Fruit fly (Drosophila melanogaster) Kc167 (cell line): ENCODE results near the gene Ranbp21.

Experiments used
- Myc ChIP-seq: fragments of >200 bp; optimal IDR thresholded peaks from 2 replicates; lab custom pipeline; 2017; ENCODE audit warnings: missing external identifiers
- Sin3A ChIP-seq: fragments of >200 bp; optimal IDR thresholded peaks from 2 replicates; lab custom pipeline; 2018; ENCODE audit warnings: missing external identifiers
- h ChIP-seq: fragments of >200 bp; optimal IDR thresholded peaks from 3 replicates; lab custom pipeline; 2018; ENCODE audit warnings: missing external identifiers
- insv ChIP-seq: fragments of >200 bp; optimal IDR thresholded peaks from 3 replicates; lab custom pipeline; 2018; ENCODE audit warnings: missing external identifiers
- psq ChIP-seq: fragments of >200 bp; optimal IDR thresholded peaks from 2 replicates; lab custom pipeline; 2017; ENCODE audit warnings: missing external identifiers
- ttk ChIP-seq: sonication (Bioruptor generic); optimal IDR thresholded peaks from 2 replicates; lab custom pipeline; 2017; ENCODE audit warnings: missing external identifiers

Gene Ranbp21

DNA sequence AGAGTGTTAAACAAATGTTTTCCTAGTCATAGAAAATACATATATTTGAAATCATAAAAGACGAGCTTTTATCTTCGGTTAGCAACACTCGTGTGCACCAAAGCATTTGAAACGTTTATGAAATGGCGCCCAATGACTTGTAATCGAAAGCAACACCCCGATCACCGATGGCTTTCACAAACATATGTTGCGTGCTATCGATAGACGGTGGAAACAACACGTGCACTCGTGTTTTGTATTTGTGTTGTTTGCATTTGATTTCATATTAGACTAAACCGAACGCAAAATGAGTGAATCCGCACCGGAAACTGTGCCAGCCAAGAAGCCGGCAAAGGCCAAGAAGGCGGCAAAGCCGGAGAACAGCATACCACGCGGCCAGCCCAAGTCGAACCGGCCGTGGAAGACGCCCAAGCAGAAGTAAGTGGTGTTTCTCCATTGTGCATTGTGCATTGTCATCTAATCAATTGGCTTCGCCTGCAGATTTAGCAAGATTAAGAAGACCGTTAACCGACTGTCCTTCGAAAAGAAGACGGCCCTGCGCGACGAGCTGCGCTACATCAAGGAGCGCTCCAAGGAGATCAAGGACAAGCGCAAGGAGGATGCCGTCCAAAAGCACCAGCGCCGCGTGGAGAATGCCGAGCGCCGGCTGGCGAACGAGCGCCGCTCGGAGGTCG, 35.9 kb downstream of the Ranbp21 start, which contains the start of gene CG14210:
TSS of gene CG14210 (plus strand) at position 207 of the 674 bp plus-strand sequence.
- TF ChIP-seq Myc (lab: Kevin White, UChicago) (no peak), psq (lab: Kevin White, UChicago) (no peak), h (lab: Kevin White, UChicago) (no peak), insv (lab: Kevin White, UChicago) (no peak), ttk (lab: Kevin White, UChicago) (no peak), Sin3A (lab: Kevin White, UChicago) (no peak)

DNA sequence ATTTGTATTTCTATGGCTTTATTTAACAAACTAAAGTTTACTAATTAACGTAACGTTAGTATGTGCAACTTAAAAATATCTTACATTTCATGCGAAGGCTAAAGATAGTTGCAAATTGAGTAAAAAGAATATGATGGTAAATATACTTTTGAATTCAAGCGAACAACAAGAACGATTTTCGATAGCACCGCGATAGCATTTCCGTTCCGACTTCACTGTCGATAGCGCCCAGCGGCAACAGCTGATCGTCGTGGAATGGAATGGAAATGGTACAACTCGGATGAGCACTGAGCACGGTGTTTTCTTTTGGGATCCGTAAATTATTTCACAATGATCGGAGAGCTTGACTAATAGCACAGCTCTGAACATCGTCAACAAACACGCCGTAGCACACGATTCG, 38.6 kb downstream of the Ranbp21 start:
- TF ChIP-seq ttk (lab: Kevin White, UChicago) (no peak), psq (lab: Kevin White, UChicago) (no peak), insv (lab: Kevin White, UChicago) (no peak), Myc (lab: Kevin White, UChicago) (no peak), h (lab: Kevin White, UChicago) (no peak), Sin3A (lab: Kevin White, UChicago) (no peak)

- TF ChIP-seq Sin3A (lab: Kevin White, UChicago) (no peak), ttk (lab: Kevin White, UChicago) (no peak), psq (lab: Kevin White, UChicago) (no peak), insv (lab: Kevin White, UChicago) (no peak), Myc (lab: Kevin White, UChicago) (no peak), h (lab: Kevin White, UChicago) (no peak)
Observed at dm6 chrX:19611226-19611625, 40.8 kb downstream of the Ranbp21 start, which contains the start of the genes Shawn and Tyler. Gene Shawn, plus strand, starts transcription at chrX:19611526. Gene Tyler, plus strand, starts transcription at chrX:19611526.

- TF ChIP-seq ttk (lab: Kevin White, UChicago) (no peak), Sin3A (lab: Kevin White, UChicago) (no peak)
Observed at dm6 chrX:19608042-19608609, 43.9 kb downstream of the Ranbp21 start.

DNA sequence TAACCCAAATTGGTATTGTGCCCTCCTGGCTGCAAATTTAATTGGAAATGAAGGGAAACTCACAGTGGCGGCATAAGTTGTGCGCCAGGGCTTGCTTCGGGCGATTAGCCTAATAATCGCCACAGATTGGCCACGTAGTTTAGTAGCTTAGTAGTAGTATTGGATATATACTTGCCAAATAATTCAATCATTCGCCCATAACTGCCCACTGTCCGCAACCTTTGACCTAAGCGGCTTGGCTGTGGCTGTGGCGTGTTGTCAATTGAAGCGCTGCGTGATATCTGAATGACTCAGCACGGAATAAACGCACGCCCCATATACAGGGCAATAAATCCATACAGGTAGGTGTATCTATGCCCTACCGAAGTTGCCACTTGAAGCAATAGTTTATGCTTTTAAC, 45.1 kb downstream of the Ranbp21 start:
- no peak for TF ChIP-seq h (lab: Kevin White, UChicago)
- TF ChIP-seq Sin3A (lab: Kevin White, UChicago) = no peak
- TF ChIP-seq ttk (lab: Kevin White, UChicago) = no peak
- no peak for TF ChIP-seq insv (lab: Kevin White, UChicago)
- no peak for TF ChIP-seq Myc (lab: Kevin White, UChicago)
- TF ChIP-seq psq (lab: Kevin White, UChicago) = no peak

dm6 chrX:19606558-19606957, 45.5 kb downstream of the Ranbp21 start:
- TF ChIP-seq psq (lab: Kevin White, UChicago) (no peak), ttk (lab: Kevin White, UChicago) (no peak), Myc (lab: Kevin White, UChicago) (no peak), h (lab: Kevin White, UChicago) (no peak), insv (lab: Kevin White, UChicago) (no peak), Sin3A (lab: Kevin White, UChicago) (no peak)

DNA sequence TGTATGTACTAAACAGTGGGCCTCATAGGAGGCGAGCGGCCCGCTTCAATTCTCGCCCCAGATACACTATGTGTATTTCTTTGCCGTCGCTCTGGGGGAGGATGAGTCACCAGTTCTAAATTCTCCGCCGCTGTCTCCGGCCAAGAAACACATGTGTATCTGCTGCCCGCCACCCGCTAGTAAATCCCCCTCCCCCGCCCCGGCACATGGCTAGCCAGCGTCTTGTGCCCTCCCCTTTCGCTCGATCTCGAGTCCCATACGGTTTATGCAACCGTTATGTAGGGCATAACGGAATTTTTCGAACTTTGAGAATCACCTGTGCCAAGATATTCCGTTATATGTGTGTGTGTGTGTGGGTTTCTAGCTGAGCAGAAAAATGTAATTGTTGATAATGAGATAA, 46.2 kb downstream of the Ranbp21 start:
- TF ChIP-seq insv (lab: Kevin White, UChicago) (no peak), Myc (lab: Kevin White, UChicago) (no peak), Sin3A (lab: Kevin White, UChicago) (no peak), h (lab: Kevin White, UChicago) (no peak), psq (lab: Kevin White, UChicago) (no peak), ttk (lab: Kevin White, UChicago) (no peak)

dm6 chrX:19604997-19605396, 47.1 kb downstream of the Ranbp21 start, which contains the start of gene CG14207:
Gene CG14207, plus strand, starts transcription at chrX:19605199.
- TF ChIP-seq Myc (lab: Kevin White, UChicago) (no peak), Sin3A (lab: Kevin White, UChicago) (no peak), h (lab: Kevin White, UChicago) (no peak), insv (lab: Kevin White, UChicago) (no peak), psq (lab: Kevin White, UChicago) (no peak), ttk (lab: Kevin White, UChicago) (no peak)

dm6 chrX:19603953-19604352, 48.1 kb downstream of the Ranbp21 start:
- TF ChIP-seq Sin3A (lab: Kevin White, UChicago) = no peak
- TF ChIP-seq Myc (lab: Kevin White, UChicago) = no peak
- TF ChIP-seq insv (lab: Kevin White, UChicago) = no peak
- no peak for TF ChIP-seq psq (lab: Kevin White, UChicago)
- TF ChIP-seq h (lab: Kevin White, UChicago) = no peak
- no peak for TF ChIP-seq ttk (lab: Kevin White, UChicago)

dm6 chrX:19602483-19602882, 49.6 kb downstream of the Ranbp21 start:
- TF ChIP-seq ttk (lab: Kevin White, UChicago) = no peak
- no peak for TF ChIP-seq Myc (lab: Kevin White, UChicago)
- TF ChIP-seq insv (lab: Kevin White, UChicago) = no peak
- TF ChIP-seq h (lab: Kevin White, UChicago) = no peak
- no peak for TF ChIP-seq Sin3A (lab: Kevin White, UChicago)
- TF ChIP-seq psq (lab: Kevin White, UChicago) = no peak

dm6 chrX:19601644-19602043, 50.4 kb downstream of the Ranbp21 start, which contains the start of gene CG14220:
Gene CG14220, minus strand, starts transcription at chrX:19601851.
- TF ChIP-seq h (lab: Kevin White, UChicago) = no peak
